Fruit fly (Drosophila melanogaster): ENCODE data around the gene CG8916.
A peak's percentile ranks its signal among the peaks of the same experiment; 100 is the strongest.

CG8916 gene

DNA sequence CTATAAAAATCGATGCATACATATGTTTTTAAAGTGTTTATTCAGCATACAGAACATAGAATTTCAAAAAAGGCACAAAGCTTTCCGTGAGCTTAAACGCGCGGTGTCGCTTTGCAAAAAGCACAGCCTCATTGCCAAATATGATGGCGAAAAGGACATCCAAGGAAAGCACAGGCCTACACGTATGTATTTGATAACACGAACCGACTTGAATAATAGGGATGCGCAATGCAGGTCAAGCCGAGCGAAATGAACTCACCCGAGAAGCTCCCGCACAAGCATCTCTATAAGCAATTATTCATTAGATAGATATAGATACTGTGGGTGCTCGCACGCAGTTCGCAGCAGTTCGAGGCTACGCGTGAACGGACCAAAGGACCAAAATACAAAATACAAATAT is 3.0 kb downstream of the CG8916 start, which contains the start of gene Lcch3:
Gene Lcch3, plus strand, starts transcription at position 301 of the 400 bp plus-strand sequence.
- TF ChIP-seq Dfd (GFP tag; optimal IDR thresholded peaks at IDR 0.05): no peak
- TF ChIP-seq Ets65A (GFP tag): peak; percentile 69
- TF ChIP-seq CG2202 (tag; optimal IDR thresholded peaks at IDR 0.05): no peak
- TF ChIP-seq CG6254 (GFP tag; optimal IDR thresholded peaks at IDR 0.05): no peak
- TF ChIP-seq CG10654 (GFP tag; optimal IDR thresholded peaks at IDR 0.05): no peak
- no peak for TF ChIP-seq Awh (GFP tag; IDR thresholded peaks at IDR 0.05)
- TF ChIP-seq BEAF-32 (GFP tag; optimal IDR thresholded peaks at IDR 0.05): peak; percentile 3
- TF ChIP-seq pzg (GFP tag; optimal IDR thresholded peaks at IDR 0.05): peak; percentile 5
- no peak for TF ChIP-seq PHDP (tag; optimal IDR thresholded peaks at IDR 0.05)
- no peak for TF ChIP-seq trh (GFP tag; optimal IDR thresholded peaks at IDR 0.05)
- TF ChIP-seq Mrtf (GFP tag; IDR thresholded peaks at IDR 0.05): 0 out of 3 replicates have a peak, but pooled peaks have one; percentile 5
- TF ChIP-seq CG15514 (GFP tag; optimal IDR thresholded peaks at IDR 0.05): peak; percentile 21
- TF ChIP-seq klu (GFP tag; IDR thresholded peaks at IDR 0.05): no peak
- TF ChIP-seq CG10959 (GFP tag; IDR thresholded peaks at IDR 0.05): no peak

DNA sequence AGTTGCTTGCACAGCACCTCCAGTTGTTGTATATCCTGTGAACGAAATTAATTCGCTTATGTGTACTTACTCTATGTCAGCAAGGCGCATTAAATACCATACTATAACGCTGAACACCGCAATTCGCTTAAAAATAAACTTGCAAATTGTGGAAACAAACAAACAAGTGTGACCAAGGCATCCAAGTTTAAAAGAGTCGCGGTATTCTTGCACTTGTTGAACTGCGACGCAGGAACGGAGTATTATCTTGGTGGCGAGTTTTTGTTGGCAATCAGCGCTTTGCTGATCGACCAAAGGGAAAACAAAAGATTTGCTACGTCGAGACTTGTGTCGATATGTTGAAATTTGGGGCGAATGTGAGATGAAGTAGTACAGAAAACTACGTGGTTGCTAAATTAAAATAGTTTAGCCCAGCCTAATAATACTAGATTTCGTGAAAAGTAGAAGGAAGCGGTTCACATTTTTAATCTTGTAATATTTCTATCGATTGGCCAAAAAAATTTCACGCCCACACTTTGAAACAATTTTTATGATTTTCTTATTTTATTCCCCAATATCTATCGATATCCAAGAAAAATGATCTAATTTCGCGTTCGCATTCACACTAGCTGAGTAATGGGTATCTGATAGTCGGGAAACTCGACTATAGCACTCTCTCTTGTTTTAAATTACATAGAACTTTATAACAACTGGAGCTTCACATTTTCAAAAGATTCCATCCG is 11.9 kb downstream of the CG8916 start, which contains the start of gene Ranbp16:
Gene Ranbp16, minus strand, starts transcription at position 364 of the 722 bp plus-strand sequence.
- TF ChIP-seq en (GFP tag; optimal IDR thresholded peaks at IDR 0.05) (no peak), CG1603 (tag; optimal IDR thresholded peaks at IDR 0.05) (peak; percentile 84), stwl (tag; optimal IDR thresholded peaks at IDR 0.05) (peak; percentile 13), Eip74EF (GFP tag; optimal IDR thresholded peaks at IDR 0.05) (peak in 1 of 2 experiments; percentile 3), CG4617 (GFP tag; optimal IDR thresholded peaks at IDR 0.05; ENCODE audit: borderline replicate concordance) (peak; percentile 19), tll (GFP tag; optimal IDR thresholded peaks at IDR 0.05) (peak in 1 of 2 experiments; percentile 2), jing (GFP tag; optimal IDR thresholded peaks at IDR 0.05) (no peak), Scr (GFP tag; IDR thresholded peaks at IDR 0.05; ENCODE audit: partially characterized antibody) (0 out of 2 replicates have a peak, but pooled peaks have one; percentile 33), CG6791 (GFP tag; IDR thresholded peaks at IDR 0.05; ENCODE audit: partially characterized antibody) (peak; percentile 39; the same call in 1 of the 3 replicates), bbx (GFP tag; IDR thresholded peaks at IDR 0.05; ENCODE audit: partially characterized antibody) (peak; percentile 8; the same call in 1 of the 2 replicates), CG11723 (GFP tag; optimal IDR thresholded peaks at IDR 0.05) (peak; percentile 12), CG14860 (GFP tag; IDR thresholded peaks at IDR 0.05; ENCODE audit: partially characterized antibody) (peak; percentile 54; the same call in 2 of the 3 replicates), CG16813 (GFP tag; IDR thresholded peaks at IDR 0.05; ENCODE audit: partially characterized antibody) (peak; percentile 68), btn (GFP tag; optimal IDR thresholded peaks at IDR 0.05) (no peak), her (GFP tag; optimal IDR thresholded peaks at IDR 0.05) (peak; percentile 2), CG1024 (GFP tag; IDR thresholded peaks at IDR 0.05) (peak; percentile 62), D19B (GFP tag; optimal IDR thresholded peaks at IDR 0.05) (peak; percentile 56), row (GFP tag; IDR thresholded peaks at IDR 0.05) (peak; percentile 54), CG15514 (GFP tag; optimal IDR thresholded peaks at IDR 0.05) (peak; percentile 38), MESR4 (GFP tag; optimal IDR thresholded peaks at IDR 0.05) (peak; percentile 40), BEAF-32 (GFP tag; optimal IDR thresholded peaks at IDR 0.05) (peak; percentile 24), ssp (GFP tag; IDR thresholded peaks at IDR 0.05) (peak; percentile 92), CG5953 (GFP tag; IDR thresholded peaks at IDR 0.05) (no peak), pzg (GFP tag; optimal IDR thresholded peaks at IDR 0.05) (peak; percentile 32), Dref (GFP tag; IDR thresholded peaks at IDR 0.05) (0 out of 2 replicates have a peak, but pooled peaks have one; percentile 29), pfk (GFP tag; optimal IDR thresholded peaks at IDR 0.05) (peak; percentile 72), CG32772 (GFP tag; IDR thresholded peaks at IDR 0.05) (no peak), MBD-R2 (GFP tag; IDR thresholded peaks at IDR 0.05) (peak; percentile 62), CG7963 (GFP tag; IDR thresholded peaks at IDR 0.05; ENCODE audit: partially characterized antibody) (peak; percentile 58; the same call in 2 of the 3 replicates), CG11085 (GFP tag; IDR thresholded peaks at IDR 0.05) (no peak), seq (GFP tag; IDR thresholded peaks at IDR 0.05) (no peak), HHEX (GFP tag; optimal IDR thresholded peaks at IDR 0.05) (no peak), lola (GFP tag; optimal IDR thresholded peaks at IDR 0.05) (peak in 1 of 3 experiments; percentile 80), HLH4C (GFP tag; IDR thresholded peaks at IDR 0.05; ENCODE audit: partially characterized antibody) (peak; percentile 69)

Measured in whole organism, embryonic.